Worm (Caenorhabditis elegans) whole organism, L2 larva: ENCODE data around the gene ceh-33.

Source experiments
- C34F6.9 ChIP-seq: fragments of 150-350 bp; optimal IDR thresholded peaks from 2 replicates; lab custom pipeline; 2014; ENCODE audit warnings: missing biosample characterization, missing genetic modification characterization
- F13H6.1 ChIP-seq: sonication (generic microtip); optimal IDR thresholded peaks from 2 replicates; lab custom pipeline; 2016; ENCODE audit warnings: missing genetic modification characterization, missing compliant biosample characterization
- R02D3.7 ChIP-seq: fragments of 150-350 bp; optimal IDR thresholded peaks from 2 replicates; lab custom pipeline; 2014; ENCODE audit warnings: missing biosample characterization, missing genetic modification characterization
- Y55F3AM.14 ChIP-seq: fragments of 200-800 bp; sonication (Bioruptor generic); optimal IDR thresholded peaks from 2 replicates; lab custom pipeline; 2018; ENCODE audit warnings: mild to moderate bottlenecking, missing genetic modification characterization, missing compliant biosample characterization
- ama-1 ChIP-seq: fragments of 150-350 bp; optimal IDR thresholded peaks from 2 replicates; lab custom pipeline; 2018; ENCODE audit warnings: inconsistent platforms
- blmp-1 ChIP-seq: sonication (generic microtip); optimal IDR thresholded peaks from 2 replicates; lab custom pipeline; 2017; ENCODE audit warnings: missing genetic modification characterization, mild to moderate bottlenecking, missing compliant biosample characterization, antibody characterized with exemption, moderate library complexity; ENCODE audit not compliant: insufficient read depth
- crh-2 ChIP-seq: sonication (generic microtip); optimal IDR thresholded peaks from 2 replicates; lab custom pipeline; 2017; ENCODE audit warnings: missing biosample characterization, missing genetic modification characterization
- dmd-4 ChIP-seq: sonication (generic microtip); optimal IDR thresholded peaks from 2 replicates; lab custom pipeline; 2017; ENCODE audit warnings: missing biosample characterization, missing genetic modification characterization
- egl-27 ChIP-seq: sonication (generic microtip); optimal IDR thresholded peaks from 3 replicates; lab custom pipeline; 2017; ENCODE audit warnings: missing biosample characterization, missing genetic modification reagents, missing genetic modification characterization
- elt-1 ChIP-seq: fragments of 150-350 bp; optimal IDR thresholded peaks from 2 replicates; lab custom pipeline; 2014; ENCODE audit warnings: missing biosample characterization, missing genetic modification characterization
- fos-1 ChIP-seq: fragments of 150-350 bp; optimal IDR thresholded peaks from 2 replicates; lab custom pipeline; 2014; ENCODE audit warnings: missing biosample characterization, missing genetic modification characterization
- gmeb-1 ChIP-seq: fragments of 150-350 bp; optimal IDR thresholded peaks from 2 replicates; lab custom pipeline; 2014; ENCODE audit warnings: missing biosample characterization, missing genetic modification characterization
- lin-13 ChIP-seq: fragments of 150-350 bp; optimal IDR thresholded peaks from 2 replicates; lab custom pipeline; 2014; ENCODE audit warnings: missing biosample characterization, missing genetic modification reagents, missing genetic modification characterization
- lin-39 ChIP-seq: fragments of 150-350 bp; optimal IDR thresholded peaks from 2 replicates; lab custom pipeline; 2014; ENCODE audit warnings: missing biosample characterization, missing genetic modification reagents, missing genetic modification characterization
- lsy-2 ChIP-seq, 2 experiments: fragments of 150-350 bp in 1 of 2; sonication (generic microtip) in 1 of 2; optimal IDR thresholded peaks; 2 replicates each; lab custom pipeline; 2014 to 2017; ENCODE audit warnings: missing biosample characterization in 2 of 2, missing genetic modification characterization in 2 of 2
- mab-5 ChIP-seq: fragments of 150-350 bp; optimal IDR thresholded peaks from 2 replicates; lab custom pipeline; 2014; ENCODE audit warnings: missing biosample characterization, missing genetic modification characterization
- mdl-1 ChIP-seq, 2 experiments: fragments of 150-350 bp in 1 of 2; sonication (generic microtip) in 1 of 2; optimal IDR thresholded peaks; 2 replicates each; lab custom pipeline; 2017; ENCODE audit warnings: missing biosample characterization in 2 of 2, missing genetic modification characterization in 2 of 2
- nhr-10 ChIP-seq: sonication (generic microtip); optimal IDR thresholded peaks from 2 replicates; lab custom pipeline; 2017; ENCODE audit warnings: missing biosample characterization, missing genetic modification characterization
- nhr-11 ChIP-seq: fragments of 150-350 bp; optimal IDR thresholded peaks from 2 replicates; lab custom pipeline; 2014; ENCODE audit warnings: missing biosample characterization, missing genetic modification characterization
- nhr-12 ChIP-seq: fragments of 150-350 bp; optimal IDR thresholded peaks from 2 replicates; lab custom pipeline; 2014; ENCODE audit warnings: missing biosample characterization, missing genetic modification characterization
- nhr-129 ChIP-seq: fragments of 150-350 bp; optimal IDR thresholded peaks from 2 replicates; lab custom pipeline; 2014; ENCODE audit warnings: missing biosample characterization, missing genetic modification characterization
- nhr-21 ChIP-seq: fragments of 150-350 bp; optimal IDR thresholded peaks from 2 replicates; lab custom pipeline; 2014; ENCODE audit warnings: missing biosample characterization, missing genetic modification characterization
- nhr-23 ChIP-seq: fragments of 150-350 bp; optimal IDR thresholded peaks from 2 replicates; lab custom pipeline; 2014; ENCODE audit warnings: missing biosample characterization, missing genetic modification reagents, missing genetic modification characterization
- nhr-237 ChIP-seq: fragments of 150-350 bp; optimal IDR thresholded peaks from 2 replicates; lab custom pipeline; 2014; ENCODE audit warnings: missing biosample characterization, missing genetic modification characterization
- nhr-25 ChIP-seq: fragments of 150-350 bp; sonication (generic microtip); optimal IDR thresholded peaks from 3 replicates; lab custom pipeline; 2014; ENCODE audit warnings: missing biosample characterization, missing genetic modification characterization
- nhr-6 ChIP-seq: fragments of 150-350 bp; optimal IDR thresholded peaks from 2 replicates; lab custom pipeline; 2014; ENCODE audit warnings: missing biosample characterization, missing genetic modification characterization
- nhr-77 ChIP-seq: fragments of 150-350 bp; optimal IDR thresholded peaks from 2 replicates; lab custom pipeline; 2014; ENCODE audit warnings: missing biosample characterization, missing genetic modification characterization
- peb-1 ChIP-seq: fragments of 150-350 bp; optimal IDR thresholded peaks from 2 replicates; lab custom pipeline; 2014; ENCODE audit warnings: missing biosample characterization, missing genetic modification characterization
- sem-4 ChIP-seq: fragments of 150-350 bp; optimal IDR thresholded peaks from 2 replicates; lab custom pipeline; 2014; ENCODE audit warnings: missing biosample characterization, missing genetic modification reagents, missing genetic modification characterization
- skn-1 ChIP-seq: sonication (generic microtip); optimal IDR thresholded peaks from 2 replicates; lab custom pipeline; 2017; ENCODE audit warnings: missing biosample characterization, missing genetic modification characterization
- sma-3 ChIP-seq: sonication (generic microtip); optimal IDR thresholded peaks from 2 replicates; lab custom pipeline; 2016; ENCODE audit warnings: missing genetic modification reagents, missing genetic modification characterization, missing compliant biosample characterization
- sma-9 ChIP-seq, 2 experiments: fragments of 150-350 bp in 1 of 2; sonication (generic microtip) in 1 of 2; optimal IDR thresholded peaks; 2 replicates each; lab custom pipeline; 2014 to 2016; ENCODE audit warnings: missing genetic modification characterization in 2 of 2, mild to moderate bottlenecking in 1 of 2, missing biosample characterization in 1 of 2, missing compliant biosample characterization in 1 of 2, missing genetic modification reagents in 1 of 2, moderate library complexity in 1 of 2
- unc-39 ChIP-seq: fragments of 150-350 bp; optimal IDR thresholded peaks from 2 replicates; lab custom pipeline; 2014; ENCODE audit warnings: missing biosample characterization, missing genetic modification characterization
- unc-55 ChIP-seq: fragments of 150-350 bp; sonication (generic microtip); optimal IDR thresholded peaks from 3 replicates; lab custom pipeline; 2014; ENCODE audit warnings: missing biosample characterization, missing genetic modification reagents, missing genetic modification characterization
- unc-62 ChIP-seq: fragments of 150-350 bp; optimal IDR thresholded peaks from 2 replicates; lab custom pipeline; 2014; ENCODE audit warnings: missing biosample characterization, missing genetic modification reagents, missing genetic modification characterization
- zag-1 ChIP-seq: fragments of 150-350 bp; optimal IDR thresholded peaks from 2 replicates; lab custom pipeline; 2014; ENCODE audit warnings: missing biosample characterization, missing genetic modification characterization
- ztf-1 ChIP-seq: fragments of 200-800 bp; sonication (Bioruptor generic); conservative IDR thresholded peaks from 2 replicates; pipeline ENCODE4 v1.3.6; 2022; ENCODE audit warnings: missing genetic modification characterization, missing compliant biosample characterization
- ztf-11 ChIP-seq: sonication (generic microtip); optimal IDR thresholded peaks from 2 replicates; lab custom pipeline; 2017; ENCODE audit warnings: missing biosample characterization, missing genetic modification characterization
- ztf-4 ChIP-seq: fragments of 150-350 bp; optimal IDR thresholded peaks from 2 replicates; lab custom pipeline; 2014; ENCODE audit warnings: missing biosample characterization, missing genetic modification characterization

The ceh-33 gene

DNA sequence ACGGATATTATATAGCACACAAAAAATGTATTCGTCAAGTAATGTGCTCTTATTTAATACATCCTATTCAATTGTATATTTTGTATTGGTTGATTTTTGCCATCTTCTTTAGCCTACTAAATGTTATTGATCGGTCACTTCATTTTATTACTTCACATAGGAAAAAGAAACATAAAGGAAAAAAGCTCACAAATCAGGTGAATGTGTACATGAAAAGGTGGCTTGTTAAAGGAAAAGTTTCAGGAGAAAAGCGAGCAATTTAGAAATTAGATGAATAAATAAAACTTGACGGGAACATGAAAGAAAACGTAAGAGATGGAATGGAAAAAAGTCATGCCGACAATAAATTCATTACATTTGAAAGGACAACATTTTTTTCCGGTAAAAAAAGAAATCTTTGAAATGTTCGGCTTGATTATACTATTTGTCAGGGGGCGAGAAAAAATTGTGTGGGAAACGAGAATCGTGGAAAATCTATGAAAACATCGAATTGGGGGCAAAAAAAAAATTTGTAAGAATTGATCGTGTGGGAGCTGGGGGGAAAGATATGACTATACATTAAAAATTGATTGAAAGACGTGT is 48.9 kb downstream of the ceh-33 start:
- peak; percentile 5 for TF ChIP-seq Y55F3AM.14 (GFP tag; lab: Kevin White, UChicago)
- TF ChIP-seq skn-1 (tag; lab: Kevin White, UChicago), result no peak

DNA sequence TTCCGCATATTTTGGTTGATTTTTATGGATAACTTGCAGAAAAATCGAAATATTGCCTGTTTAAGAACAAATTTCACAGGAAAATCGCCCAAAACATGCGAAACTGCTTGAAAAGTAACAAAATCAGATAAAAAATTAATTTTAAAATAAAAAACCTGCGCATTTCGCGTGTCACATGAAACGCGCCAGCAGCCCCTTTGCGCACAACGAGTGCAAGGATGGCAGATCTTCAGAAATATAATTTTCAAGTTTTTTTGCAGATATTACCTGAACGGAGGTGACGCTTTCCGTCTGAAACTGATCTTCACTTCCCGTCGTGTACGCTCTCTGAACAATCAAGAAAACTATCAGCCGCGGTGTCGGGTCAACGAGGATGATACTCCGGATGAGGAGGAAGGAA is 49.5 kb downstream of the ceh-33 start:
- TF ChIP-seq elt-1 (tag; lab: Kevin White, UChicago), result no peak
- peak; percentile 77 for TF ChIP-seq gmeb-1 (tag; lab: Kevin White, UChicago)
- no peak for TF ChIP-seq nhr-11
- no peak for TF ChIP-seq nhr-77
- TF ChIP-seq crh-2, result peak; percentile 38
- no peak for TF ChIP-seq nhr-10
- TF ChIP-seq nhr-21 (tag; lab: Kevin White, UChicago), result no peak
- peak; percentile 53 for TF ChIP-seq F13H6.1 (tag; lab: Kevin White, UChicago)
- TF ChIP-seq ztf-1, result no peak
- TF ChIP-seq nhr-6 (tag; lab: Kevin White, UChicago), result no peak
- TF ChIP-seq ztf-11 (tag; lab: Kevin White, UChicago), result no peak
- TF ChIP-seq fos-1 (tag; lab: Kevin White, UChicago), result peak; percentile 2
- TF ChIP-seq zag-1, result no peak
- TF ChIP-seq nhr-129 (tag; lab: Kevin White, UChicago), result no peak
- no peak for TF ChIP-seq nhr-12 (tag; lab: Kevin White, UChicago)
- peak; percentile 41 for TF ChIP-seq sma-9 (GFP tag; optimal IDR thresholded peaks at IDR 0.05; lab: Kevin White, UChicago)
- no peak for TF ChIP-seq sma-9 (tag; optimal IDR thresholded peaks at IDR 0.05; lab: Kevin White, UChicago)
- peak; percentile 34 for TF ChIP-seq mab-5 (tag; lab: Kevin White, UChicago)
- no peak for TF ChIP-seq blmp-1
- no peak for TF ChIP-seq unc-62 (GFP tag; lab: Kevin White, UChicago)
- TF ChIP-seq lin-39, result no peak
- no peak for TF ChIP-seq dmd-4 (tag; lab: Kevin White, UChicago)
- TF ChIP-seq unc-55 (GFP tag; lab: Kevin White, UChicago), result peak; percentile 52
- no peak for TF ChIP-seq mdl-1 (tag; optimal IDR thresholded peaks at IDR 0.05; lab: Kevin White, UChicago)
- TF ChIP-seq sma-3 (GFP tag; lab: Kevin White, UChicago), result no peak
- peak; percentile 59 to 70 for TF ChIP-seq lsy-2 (tag; optimal IDR thresholded peaks at IDR 0.05; lab: Kevin White, UChicago)
- TF ChIP-seq nhr-25 (tag; lab: Kevin White, UChicago), result peak; percentile 57
- TF ChIP-seq ama-1 (lab: Kevin White, UChicago), result no peak
- TF ChIP-seq sem-4, result peak; percentile 24
- TF ChIP-seq peb-1 (tag; lab: Kevin White, UChicago), result no peak
- no peak for TF ChIP-seq unc-39 (tag; lab: Kevin White, UChicago)
- no peak for TF ChIP-seq nhr-23 (tag; lab: Kevin White, UChicago)
- TF ChIP-seq ztf-4, result no peak
- TF ChIP-seq egl-27 (tag; lab: Kevin White, UChicago), result no peak
- no peak for TF ChIP-seq nhr-237 (tag; lab: Kevin White, UChicago)
- no peak for TF ChIP-seq skn-1 (tag; lab: Kevin White, UChicago)
- TF ChIP-seq Y55F3AM.14 (GFP tag; lab: Kevin White, UChicago), result no peak
- TF ChIP-seq R02D3.7 (tag; lab: Kevin White, UChicago), result no peak
- TF ChIP-seq C34F6.9 (tag; lab: Kevin White, UChicago), result peak; percentile 58
- peak; percentile 24 for TF ChIP-seq lin-13 (GFP tag; lab: Kevin White, UChicago)

DNA sequence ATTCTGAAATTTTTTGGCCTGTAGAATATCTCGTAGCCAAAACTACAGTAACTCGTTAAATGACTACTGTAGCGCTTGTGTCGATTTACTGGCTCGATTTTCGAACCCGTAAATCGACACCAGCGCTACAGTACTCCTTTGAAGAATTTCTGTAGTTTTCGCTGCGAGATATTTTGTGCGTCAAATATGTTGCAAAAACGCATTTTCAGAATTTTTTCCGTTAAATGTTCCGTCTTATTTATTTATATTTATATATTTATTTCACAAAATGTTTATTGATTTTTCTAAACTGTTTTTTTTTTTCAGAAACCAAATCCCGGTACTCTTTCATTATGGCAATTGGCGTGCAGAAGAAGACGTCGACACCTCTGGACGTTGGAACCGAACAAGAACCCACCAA is 50.7 kb downstream of the ceh-33 start, which contains the start of gene natc-2:
Gene natc-2, plus strand, starts transcription at position 301 of the 400 bp plus-strand sequence.
- TF ChIP-seq F13H6.1 (tag; lab: Kevin White, UChicago), result no peak
- TF ChIP-seq ztf-11 (tag; lab: Kevin White, UChicago), result no peak
- TF ChIP-seq nhr-25 (tag; lab: Kevin White, UChicago), result no peak
- TF ChIP-seq Y55F3AM.14 (GFP tag; lab: Kevin White, UChicago), result no peak
- TF ChIP-seq, all 48 proteins: peak for 0
